Fruit fly (Drosophila melanogaster): ENCODE results near the gene wa-cup.

dm6 chr3R:7441359-7441758 lies 20.8 kb downstream of the wa-cup start:
- TF ChIP-seq Snoo (tag; optimal IDR thresholded peaks at IDR 0.05) (no peak), fd96Ca (GFP tag; IDR thresholded peaks at IDR 0.05) (no peak), CG14655 (GFP tag; optimal IDR thresholded peaks at IDR 0.05) (no peak), gl (tag; optimal IDR thresholded peaks at IDR 0.05) (no peak), EcR (GFP tag; optimal IDR thresholded peaks at IDR 0.05) (no peak), D1 (tag; optimal IDR thresholded peaks at IDR 0.05) (no peak), CG13204 (GFP tag; optimal IDR thresholded peaks at IDR 0.05) (no peak), Pif1A (GFP tag; optimal IDR thresholded peaks at IDR 0.05) (no peak), CG32121 (GFP tag; IDR thresholded peaks at IDR 0.05) (no peak), Ets98B (GFP tag; IDR thresholded peaks at IDR 0.05) (no peak), rn (GFP tag; IDR thresholded peaks at IDR 0.05) (no peak), CG4496 (GFP tag; IDR thresholded peaks at IDR 0.05) (no peak), CG15710 (tag; optimal IDR thresholded peaks at IDR 0.05) (no peak)
